Fruit fly (Drosophila melanogaster) whole organism, embryonic: ENCODE data around the gene CG4115.

Experiments used
- BEAF-32 ChIP-seq: fragments of 200-800 bp; sonication (Bioruptor generic); optimal IDR thresholded peaks from 3 replicates; lab custom pipeline; 2017; ENCODE audit warnings: missing biosample characterization, missing genetic modification characterization, mild to moderate bottlenecking, moderate library complexity, missing genetic modification reagents
- CG10462 ChIP-seq: fragments of 200-800 bp; sonication (Bioruptor generic); optimal IDR thresholded peaks from 2 replicates; lab custom pipeline; 2016; ENCODE audit warnings: missing biosample characterization, missing genetic modification characterization
- CG10543 ChIP-seq: fragments of 200-800 bp; sonication (Bioruptor generic); optimal IDR thresholded peaks from 3 replicates; lab custom pipeline; 2017; ENCODE audit warnings: missing biosample characterization, mild to moderate bottlenecking, missing genetic modification characterization, moderate library complexity
- CG11695 ChIP-seq: fragments of 200-800 bp; sonication (Bioruptor generic); IDR thresholded peaks from 3 replicates; pipeline ENCODE4 v1.3.6; 2022; ENCODE audit warnings: missing biosample characterization, missing genetic modification characterization
- CG12219 ChIP-seq: fragments of 200-800 bp; sonication (Bioruptor generic); optimal IDR thresholded peaks from 3 replicates; lab custom pipeline; 2018; ENCODE audit warnings: missing biosample characterization, mild to moderate bottlenecking, missing genetic modification characterization
- CG12744 ChIP-seq: fragments of 200-800 bp; sonication (Bioruptor generic); optimal IDR thresholded peaks from 2 replicates; lab custom pipeline; 2016; ENCODE audit warnings: missing biosample characterization, missing genetic modification characterization
- CG13424 ChIP-seq: fragments of 200-800 bp; sonication (Bioruptor generic); optimal IDR thresholded peaks from 2 replicates; lab custom pipeline; 2019; ENCODE audit warnings: missing biosample characterization, mild to moderate bottlenecking, missing genetic modification characterization, moderate library complexity
- CG17361 ChIP-seq: fragments of 200-800 bp; sonication (Bioruptor generic); IDR thresholded peaks from 3 replicates; pipeline ENCODE4 v1.3.6; 2022; ENCODE audit warnings: missing biosample characterization, missing genetic modification characterization
- CG18619 ChIP-seq: fragments of 200-800 bp; sonication (Bioruptor generic); optimal IDR thresholded peaks from 3 replicates; lab custom pipeline; 2017; ENCODE audit warnings: missing biosample characterization, mild to moderate bottlenecking, missing genetic modification characterization
- CG2116 ChIP-seq: fragments of 200-800 bp; sonication (Bioruptor generic); optimal IDR thresholded peaks from 3 replicates; lab custom pipeline; 2018; ENCODE audit warnings: missing biosample characterization, mild to moderate bottlenecking, missing genetic modification characterization
- CG30403 ChIP-seq: fragments of 200-800 bp; sonication (Bioruptor generic); optimal IDR thresholded peaks from 3 replicates; lab custom pipeline; 2016; ENCODE audit warnings: missing biosample characterization, missing genetic modification characterization
- CG32772 ChIP-seq: fragments of 200-800 bp; sonication (Bioruptor generic); IDR thresholded peaks from 2 replicates; pipeline ENCODE4 v1.3.6; 2022; ENCODE audit warnings: missing biosample characterization, missing genetic modification characterization
- CG4424 ChIP-seq: fragments of 200-800 bp; sonication (Bioruptor generic); optimal IDR thresholded peaks from 3 replicates; lab custom pipeline; 2016; ENCODE audit warnings: missing biosample characterization, missing genetic modification characterization
- CG4707 ChIP-seq: fragments of 200-800 bp; sonication (Bioruptor generic); optimal IDR thresholded peaks from 2 replicates; lab custom pipeline; 2018; ENCODE audit warnings: missing biosample characterization, mild to moderate bottlenecking, missing genetic modification characterization, moderate library complexity
- CG5180 ChIP-seq: fragments of 200-800 bp; sonication (Bioruptor generic); optimal IDR thresholded peaks from 3 replicates; lab custom pipeline; 2017; ENCODE audit warnings: missing biosample characterization, missing genetic modification characterization, mild to moderate bottlenecking, moderate library complexity, missing genetic modification reagents
- CG6689 ChIP-seq: fragments of 200-800 bp; sonication (Bioruptor generic); IDR thresholded peaks from 2 replicates; pipeline ENCODE4 v1.3.6; 2022; ENCODE audit warnings: missing biosample characterization, missing genetic modification characterization
- CG8281 ChIP-seq: fragments of 200-800 bp; sonication (Bioruptor generic); optimal IDR thresholded peaks from 2 replicates; lab custom pipeline; 2018; ENCODE audit warnings: missing biosample characterization, mild to moderate bottlenecking, missing genetic modification characterization, moderate library complexity
- CG8290 ChIP-seq, 3 experiments: fragments of 200-800 bp; sonication (Bioruptor generic); optimal IDR thresholded peaks; 2 replicates each; lab custom pipeline; 2016 to 2019; ENCODE audit warnings: missing biosample characterization in 3 of 3, missing genetic modification characterization in 3 of 3, mild to moderate bottlenecking in 2 of 3, moderate library complexity in 1 of 3
- CG9797 ChIP-seq: fragments of 200-800 bp; sonication (Bioruptor generic); optimal IDR thresholded peaks from 3 replicates; lab custom pipeline; 2018; ENCODE audit warnings: missing biosample characterization, mild to moderate bottlenecking, missing genetic modification characterization
- D19B ChIP-seq: fragments of 200-800 bp; sonication (Bioruptor generic); optimal IDR thresholded peaks from 2 replicates; lab custom pipeline; 2017; ENCODE audit warnings: missing biosample characterization, mild to moderate bottlenecking, missing genetic modification characterization
- Lhr ChIP-seq: fragments of 200-800 bp; sonication (Bioruptor generic); optimal IDR thresholded peaks from 3 replicates; lab custom pipeline; 2017; ENCODE audit warnings: mild to moderate bottlenecking, missing biosample characterization, missing genetic modification reagents, missing genetic modification characterization
- Lim3 ChIP-seq: fragments of 200-800 bp; sonication (Bioruptor generic); IDR thresholded peaks from 2 replicates; pipeline ENCODE4 v1.3.6; 2022; ENCODE audit warnings: missing biosample characterization, missing genetic modification characterization
- NC2β ChIP-seq: fragments of 200-800 bp; sonication (Bioruptor generic); optimal IDR thresholded peaks from 2 replicates; lab custom pipeline; 2016; ENCODE audit warnings: missing biosample characterization, missing genetic modification characterization
- Neu2 ChIP-seq: fragments of 200-800 bp; sonication (Bioruptor generic); optimal IDR thresholded peaks from 3 replicates; lab custom pipeline; 2016; ENCODE audit warnings: missing biosample characterization, missing genetic modification characterization, borderline replicate concordance
- Pdp1 ChIP-seq, 2 experiments: fragments of 200-800 bp; sonication (Bioruptor generic); optimal IDR thresholded peaks; 3 replicates each; lab custom pipeline; 2016; ENCODE audit warnings: missing biosample characterization in 2 of 2, missing genetic modification characterization in 2 of 2, mild to moderate bottlenecking in 1 of 2, moderate library complexity in 1 of 2
- Sox102F ChIP-seq: fragments of 200-800 bp; sonication (Bioruptor generic); optimal IDR thresholded peaks from 2 replicates; lab custom pipeline; 2018; ENCODE audit warnings: missing biosample characterization, mild to moderate bottlenecking, missing genetic modification characterization, moderate library complexity
- Stat92E ChIP-seq, 3 experiments: fragments of >200 bp in 2 of 3; fragments of 200-800 bp in 1 of 3; sonication (Bioruptor generic) in 1 of 3; optimal IDR thresholded peaks; 2 replicates each; lab custom pipeline; 2017 to 2019; ENCODE audit warnings: missing biosample characterization in 3 of 3, missing genetic modification characterization in 3 of 3, mild to moderate bottlenecking in 1 of 3, moderate library complexity in 1 of 3
- Taf1 ChIP-seq: fragments of 200-800 bp; sonication (Bioruptor generic); IDR thresholded peaks from 2 replicates; pipeline ENCODE4 v1.3.6; 2022; ENCODE audit warnings: missing biosample characterization, missing genetic modification characterization
- Tbp ChIP-seq: fragments of >200 bp; optimal IDR thresholded peaks from 2 replicates; lab custom pipeline; 2018; ENCODE audit warnings: missing biosample characterization, missing genetic modification characterization
- ato ChIP-seq: fragments of 200-800 bp; sonication (Bioruptor generic); IDR thresholded peaks from 2 replicates; pipeline ENCODE4 v1.3.6; 2022; ENCODE audit warnings: missing biosample characterization, missing genetic modification characterization; ENCODE audit not compliant: partially characterized antibody
- bowl ChIP-seq: fragments of 200-800 bp; sonication (Bioruptor generic); IDR thresholded peaks from 2 replicates; pipeline ENCODE4 v1.3.6; 2022; ENCODE audit warnings: missing biosample characterization, missing genetic modification characterization
- bsh ChIP-seq, 2 experiments: fragments of 200-800 bp; sonication (Bioruptor generic); optimal IDR thresholded peaks; 2 replicates each; lab custom pipeline; 2017 to 2018; ENCODE audit warnings: mild to moderate bottlenecking in 2 of 2, missing biosample characterization in 2 of 2, missing genetic modification characterization in 2 of 2, moderate library complexity in 1 of 2
- caup ChIP-seq: fragments of 200-800 bp; sonication (Bioruptor generic); optimal IDR thresholded peaks from 3 replicates; lab custom pipeline; 2017; ENCODE audit warnings: missing biosample characterization, mild to moderate bottlenecking, missing genetic modification characterization, moderate library complexity; ENCODE audit not compliant: severe bottlenecking
- da ChIP-seq: fragments of 200-800 bp; sonication (Bioruptor generic); optimal IDR thresholded peaks from 2 replicates; lab custom pipeline; 2016; ENCODE audit warnings: missing biosample characterization, missing genetic modification characterization
- eve ChIP-seq, 2 experiments: fragments of >200 bp; optimal IDR thresholded peaks; 2 replicates each; lab custom pipeline; 2017; ENCODE audit warnings: missing biosample characterization in 2 of 2, missing genetic modification characterization in 2 of 2
- inv ChIP-seq: fragments of 200-800 bp; sonication (Bioruptor generic); IDR thresholded peaks from 2 replicates; pipeline ENCODE4 v1.3.6; 2022; ENCODE audit warnings: missing biosample characterization, missing genetic modification characterization; ENCODE audit not compliant: partially characterized antibody
- jumu ChIP-seq: fragments of 200-800 bp; sonication (Bioruptor generic); optimal IDR thresholded peaks from 3 replicates; lab custom pipeline; 2016; ENCODE audit warnings: missing biosample characterization, missing genetic modification characterization
- luna ChIP-seq: fragments of 200-800 bp; sonication (Bioruptor generic); optimal IDR thresholded peaks from 2 replicates; lab custom pipeline; 2016; ENCODE audit warnings: missing biosample characterization, missing genetic modification characterization
- nerfin-2 ChIP-seq: fragments of 200-800 bp; sonication (Bioruptor generic); IDR thresholded peaks from 2 replicates; pipeline ENCODE4 v1.3.6; 2022; ENCODE audit warnings: missing biosample characterization, missing genetic modification characterization; ENCODE audit not compliant: partially characterized antibody
- nmo ChIP-seq: fragments of 200-800 bp; sonication (Bioruptor generic); optimal IDR thresholded peaks from 2 replicates; lab custom pipeline; 2018; ENCODE audit warnings: missing biosample characterization, mild to moderate bottlenecking, missing genetic modification characterization, moderate library complexity
- psq ChIP-seq: fragments of 200-800 bp; sonication (Bioruptor generic); optimal IDR thresholded peaks from 2 replicates; lab custom pipeline; 2017; ENCODE audit warnings: missing biosample characterization, missing genetic modification characterization
- sd ChIP-seq: fragments of 200-800 bp; sonication (Bioruptor generic); optimal IDR thresholded peaks from 3 replicates; lab custom pipeline; 2018; ENCODE audit warnings: missing biosample characterization, mild to moderate bottlenecking, missing genetic modification characterization, moderate library complexity
- sens ChIP-seq: fragments of 200-800 bp; sonication (Bioruptor generic); peaks from one replicate; lab custom pipeline; 2016; ENCODE audit warnings: missing biosample characterization, missing genetic modification characterization
- slp2 ChIP-seq: fragments of 200-800 bp; sonication (Bioruptor generic); optimal IDR thresholded peaks from 2 replicates; lab custom pipeline; 2016; ENCODE audit warnings: missing biosample characterization, missing genetic modification characterization
- sr ChIP-seq: fragments of 200-800 bp; sonication (Bioruptor generic); IDR thresholded peaks from 3 replicates; pipeline ENCODE4 v1.3.6; 2022; ENCODE audit warnings: missing biosample characterization, missing genetic modification characterization
- ssp ChIP-seq: fragments of 200-800 bp; sonication (Bioruptor generic); IDR thresholded peaks from 2 replicates; pipeline ENCODE4 v1.3.6; 2022; ENCODE audit warnings: missing biosample characterization, missing genetic modification characterization
- tna ChIP-seq: fragments of 200-800 bp; sonication (Bioruptor generic); IDR thresholded peaks from 2 replicates; pipeline ENCODE4 v1.3.6; 2022; ENCODE audit warnings: missing biosample characterization, missing genetic modification characterization; ENCODE audit not compliant: partially characterized antibody
- wek ChIP-seq: fragments of 200-800 bp; sonication (Bioruptor generic); optimal IDR thresholded peaks from 3 replicates; lab custom pipeline; 2018; ENCODE audit warnings: missing biosample characterization, mild to moderate bottlenecking, missing genetic modification characterization, moderate library complexity
- zfh2 ChIP-seq: fragments of 200-800 bp; sonication (Bioruptor generic); optimal IDR thresholded peaks from 2 replicates; lab custom pipeline; 2016; ENCODE audit warnings: missing biosample characterization, missing genetic modification characterization

CG4115 gene

dm6 chr3R:12398620-12399247 lies 38.9 kb downstream of the CG4115 start, which contains the start of gene Cyp9f3 (continued):
- TF ChIP-seq eve (GFP tag; optimal IDR thresholded peaks at IDR 0.05; lab: Kevin White, UChicago) (no peak), Stat92E (GFP tag; optimal IDR thresholded peaks at IDR 0.05; lab: Kevin White, UChicago) (no peak), CG4424 (GFP tag; lab: Kevin White, UChicago) (no peak), CG10462 (GFP tag; lab: Kevin White, UChicago) (no peak), CG10543 (peak; percentile 79), CG9797 (no peak), inv (no peak), wek (GFP tag; lab: Kevin White, UChicago) (no peak), D19B (GFP tag; lab: Kevin White, UChicago) (no peak), CG12219 (GFP tag; lab: Kevin White, UChicago) (no peak), CG6689 (GFP tag; lab: Robert Waterston, UW) (no peak), zfh2 (GFP tag; lab: Kevin White, UChicago) (no peak), CG17361 (GFP tag; lab: Robert Waterston, UW) (no peak), Neu2 (GFP tag; lab: Kevin White, UChicago) (no peak), sr (GFP tag; lab: Robert Waterston, UW) (no peak), nerfin-2 (GFP tag; lab: Robert Waterston, UW) (0 out of 2 replicates have a peak, but pooled peaks have one; percentile 20), Sox102F (no peak), CG8290 (GFP tag; optimal IDR thresholded peaks at IDR 0.05; lab: Kevin White, UChicago) (no peak), CG8290 (tag; optimal IDR thresholded peaks at IDR 0.05; lab: Kevin White, UChicago) (no peak), CG8281 (peak; percentile 8), CG18619 (no peak), CG12744 (GFP tag; lab: Kevin White, UChicago) (no peak), BEAF-32 (GFP tag; lab: Kevin White, UChicago) (no peak), ssp (GFP tag; lab: Robert Waterston, UW) (no peak), da (GFP tag; lab: Kevin White, UChicago) (no peak), sens (GFP tag; lab: Kevin White, UChicago) (peak; percentile 1), bowl (GFP tag; lab: Robert Waterston, UW) (no peak), jumu (GFP tag; lab: Kevin White, UChicago) (no peak), ato (no peak), CG30403 (GFP tag; lab: Kevin White, UChicago) (no peak), tna (GFP tag; lab: Robert Waterston, UW) (no peak), CG4707 (GFP tag; lab: Kevin White, UChicago) (no peak), CG13424 (tag; lab: Kevin White, UChicago) (no peak), Tbp (GFP tag; lab: Kevin White, UChicago) (no peak), luna (no peak), CG32772 (GFP tag; lab: Robert Waterston, UW) (no peak), CG5180 (GFP tag; lab: Kevin White, UChicago) (no peak), CG11695 (no peak), Pdp1 (GFP tag; optimal IDR thresholded peaks at IDR 0.05; lab: Kevin White, UChicago) (peak in 1 of 2 experiments; percentile 17)

dm6 chr3R:12401672-12402296 lies 42.0 kb downstream of the CG4115 start, which contains the start of gene DNAlig3:
DNAlig3 (minus strand) TSS chr3R:12401839.
- no peak for TF ChIP-seq nmo
- peak; percentile 32 for TF ChIP-seq CG2116 (GFP tag; lab: Kevin White, UChicago)
- TF ChIP-seq psq: no peak
- no peak for TF ChIP-seq slp2 (GFP tag; lab: Kevin White, UChicago)
- TF ChIP-seq Lhr (GFP tag; lab: Kevin White, UChicago): no peak
- TF ChIP-seq NC2β (GFP tag; lab: Kevin White, UChicago): no peak
- TF ChIP-seq Lim3: no peak
- TF ChIP-seq Pdp1 (GFP tag; optimal IDR thresholded peaks at IDR 0.05; lab: Kevin White, UChicago): peak in 1 of 2 experiments; percentile 10
- no peak for TF ChIP-seq caup (GFP tag; lab: Kevin White, UChicago)
- TF ChIP-seq bsh (GFP tag; optimal IDR thresholded peaks at IDR 0.05; lab: Kevin White, UChicago): no peak
- TF ChIP-seq sd (tag; lab: Kevin White, UChicago): peak; percentile 29
- no peak for TF ChIP-seq Taf1 (GFP tag; lab: Robert Waterston, UW)
